Worm (Caenorhabditis elegans) whole organism, L2 larva: Measurements from ENCODE around the gene C38C3.6.

Experiments used
- ZK546.5 ChIP-seq: sonication (generic microtip); optimal IDR thresholded peaks from 2 replicates; lab custom pipeline; 2017; ENCODE audit warnings: missing biosample characterization, missing genetic modification characterization
- ama-1 ChIP-seq: fragments of 150-350 bp; optimal IDR thresholded peaks from 2 replicates; lab custom pipeline; 2018; ENCODE audit warnings: inconsistent platforms
- fos-1 ChIP-seq: fragments of 150-350 bp; optimal IDR thresholded peaks from 2 replicates; lab custom pipeline; 2014; ENCODE audit warnings: missing biosample characterization, missing genetic modification characterization
- lin-11 ChIP-seq: fragments of 150-350 bp; sonication (generic microtip); optimal IDR thresholded peaks from 2 replicates; lab custom pipeline; 2014; ENCODE audit warnings: missing biosample characterization, missing genetic modification characterization, inconsistent platforms, mixed read lengths
- lin-39 ChIP-seq: fragments of 150-350 bp; optimal IDR thresholded peaks from 2 replicates; lab custom pipeline; 2014; ENCODE audit warnings: missing biosample characterization, missing genetic modification reagents, missing genetic modification characterization
- lsy-2 ChIP-seq, 2 experiments: fragments of 150-350 bp in 1 of 2; sonication (generic microtip) in 1 of 2; optimal IDR thresholded peaks; 2 replicates each; lab custom pipeline; 2014 to 2017; ENCODE audit warnings: missing biosample characterization in 2 of 2, missing genetic modification characterization in 2 of 2
- nhr-237 ChIP-seq: fragments of 150-350 bp; optimal IDR thresholded peaks from 2 replicates; lab custom pipeline; 2014; ENCODE audit warnings: missing biosample characterization, missing genetic modification characterization
- nhr-6 ChIP-seq: fragments of 150-350 bp; optimal IDR thresholded peaks from 2 replicates; lab custom pipeline; 2014; ENCODE audit warnings: missing biosample characterization, missing genetic modification characterization
- skn-1 ChIP-seq: sonication (generic microtip); optimal IDR thresholded peaks from 2 replicates; lab custom pipeline; 2017; ENCODE audit warnings: missing biosample characterization, missing genetic modification characterization
- sma-3 ChIP-seq: sonication (generic microtip); optimal IDR thresholded peaks from 2 replicates; lab custom pipeline; 2016; ENCODE audit warnings: missing genetic modification reagents, missing genetic modification characterization, missing compliant biosample characterization
- snpc-4 ChIP-seq: fragments of 150-350 bp; optimal IDR thresholded peaks from 2 replicates; lab custom pipeline; 2014; ENCODE audit warnings: missing biosample characterization, missing genetic modification characterization
- zag-1 ChIP-seq: fragments of 150-350 bp; optimal IDR thresholded peaks from 2 replicates; lab custom pipeline; 2014; ENCODE audit warnings: missing biosample characterization, missing genetic modification characterization
- ztf-11 ChIP-seq: sonication (generic microtip); optimal IDR thresholded peaks from 2 replicates; lab custom pipeline; 2017; ENCODE audit warnings: missing biosample characterization, missing genetic modification characterization
- ztf-4 ChIP-seq: fragments of 150-350 bp; optimal IDR thresholded peaks from 2 replicates; lab custom pipeline; 2014; ENCODE audit warnings: missing biosample characterization, missing genetic modification characterization

DNA sequence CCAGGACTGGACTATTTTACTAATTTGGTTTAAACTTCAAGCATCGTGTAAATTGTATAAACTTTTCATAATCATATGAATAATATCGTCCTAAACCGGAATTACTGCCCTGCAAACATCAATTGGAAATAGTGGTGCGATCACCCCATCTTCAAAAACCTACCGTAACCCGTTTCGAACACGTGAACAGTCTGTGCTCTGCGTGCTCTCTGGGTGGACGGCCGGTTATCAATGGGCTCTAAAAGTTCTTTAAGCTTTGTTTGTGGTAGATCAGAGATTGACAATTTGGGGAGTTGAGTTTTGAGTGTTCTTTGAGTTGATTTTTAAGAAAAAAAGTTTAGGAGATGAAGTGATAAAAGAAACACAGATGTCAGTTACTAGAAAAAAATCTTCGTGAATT is 34.8 kb downstream of the C38C3.6 start:
- TF ChIP-seq fos-1 (tag; lab: Kevin White, UChicago) (no peak), ztf-4 (no peak), nhr-6 (no peak), nhr-237 (tag; lab: Kevin White, UChicago) (no peak), ZK546.5 (tag; lab: Kevin White, UChicago) (no peak), zag-1 (tag; lab: Kevin White, UChicago) (no peak), ztf-11 (tag; lab: Kevin White, UChicago) (no peak), ama-1 (lab: Kevin White, UChicago) (no peak), snpc-4 (no peak), lsy-2 (tag; optimal IDR thresholded peaks at IDR 0.05; lab: Kevin White, UChicago) (peak in 1 of 2 experiments; percentile 41), lin-39 (tag; lab: Kevin White, UChicago) (no peak), skn-1 (tag; lab: Kevin White, UChicago) (no peak), lin-11 (tag; lab: Kevin White, UChicago) (no peak), sma-3 (GFP tag; lab: Kevin White, UChicago) (no peak)
